Fruit fly (Drosophila melanogaster): ENCODE data around the gene CG46281.

The CG46281 gene

DNA sequence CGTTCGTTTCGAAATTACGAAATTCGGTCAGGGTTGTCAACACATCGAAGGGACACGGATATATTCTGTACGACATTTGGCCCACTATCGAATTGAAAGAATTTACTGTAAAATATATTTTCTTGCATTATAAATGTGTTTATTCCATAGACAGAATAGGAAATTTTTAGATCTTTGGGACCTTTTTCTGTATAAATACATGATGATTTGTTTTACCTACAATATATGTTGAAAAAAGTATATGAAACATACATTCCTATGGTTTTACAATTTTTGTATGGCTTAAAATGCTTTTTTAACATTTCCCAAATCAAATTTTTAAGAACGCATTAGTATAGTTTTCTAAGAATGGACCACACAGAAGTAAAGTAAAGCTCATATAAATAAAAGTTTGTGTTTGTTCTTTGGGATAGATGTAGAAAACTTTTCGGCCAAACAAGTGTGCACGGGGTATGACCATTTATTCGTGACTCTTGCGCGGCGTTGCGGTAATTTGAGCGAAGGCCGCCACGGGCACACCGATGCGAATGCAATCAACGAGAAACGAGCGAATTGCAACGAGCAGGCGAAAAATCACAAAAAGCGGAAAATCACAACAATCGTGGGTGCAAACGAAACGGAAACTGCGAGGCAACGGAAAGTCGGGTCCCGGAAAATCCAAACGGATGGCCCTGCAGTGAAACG is 32.4 kb downstream of the CG46281 start, which contains the start of the genes CG17327, CG44194 and CG7518 (continued):
- no peak for TF ChIP-seq CG4730 (GFP tag; IDR thresholded peaks at IDR 0.05)
- TF ChIP-seq CG14014 (GFP tag; IDR thresholded peaks at IDR 0.05) = no peak
- TF ChIP-seq Lhr (GFP tag; optimal IDR thresholded peaks at IDR 0.05) = no peak
- peak; percentile 26 for TF ChIP-seq Hsf (GFP tag; optimal IDR thresholded peaks at IDR 0.05)
- no peak for TF ChIP-seq wor (GFP tag; IDR thresholded peaks at IDR 0.05)
- TF ChIP-seq ttk (GFP tag; IDR thresholded peaks at IDR 0.05) = no peak
- TF ChIP-seq D19B (GFP tag; optimal IDR thresholded peaks at IDR 0.05) = no peak
- TF ChIP-seq sug (tag; optimal IDR thresholded peaks at IDR 0.05) = no peak
- TF ChIP-seq zf30C (GFP tag; optimal IDR thresholded peaks at IDR 0.05) = no peak
- no peak for TF ChIP-seq shn (GFP tag; optimal IDR thresholded peaks at IDR 0.05)
- TF ChIP-seq CG31365 (tag; optimal IDR thresholded peaks at IDR 0.05) = no peak
- no peak for TF ChIP-seq Ada2b (GFP tag; IDR thresholded peaks at IDR 0.05)
- TF ChIP-seq CG31224 (GFP tag; IDR thresholded peaks at IDR 0.05) = no peak
- TF ChIP-seq Camta (GFP tag; optimal IDR thresholded peaks at IDR 0.05) = peak; percentile 40
- TF ChIP-seq CG4404 (GFP tag; IDR thresholded peaks at IDR 0.05) = no peak
- no peak for TF ChIP-seq CG10431 (GFP tag; optimal IDR thresholded peaks at IDR 0.05)
- no peak for TF ChIP-seq CG13123 (GFP tag; optimal IDR thresholded peaks at IDR 0.05)
- no peak for TF ChIP-seq NK7.1 (GFP tag; optimal IDR thresholded peaks at IDR 0.05)
- peak; percentile 35 for TF ChIP-seq CG13424 (tag; optimal IDR thresholded peaks at IDR 0.05)
- TF ChIP-seq da (GFP tag; optimal IDR thresholded peaks at IDR 0.05) = no peak
- no peak for TF ChIP-seq CG14667 (GFP tag; IDR thresholded peaks at IDR 0.05)
- no peak for TF ChIP-seq emc (GFP tag; optimal IDR thresholded peaks at IDR 0.05)
- no peak for TF ChIP-seq eve (GFP tag; optimal IDR thresholded peaks at IDR 0.05)
- no peak for TF ChIP-seq sim (GFP tag; IDR thresholded peaks at IDR 0.05)
- TF ChIP-seq lov (optimal IDR thresholded peaks at IDR 0.05) = no peak
- TF ChIP-seq lov (GFP tag; IDR thresholded peaks at IDR 0.05) = no peak
- TF ChIP-seq CG12942 (GFP tag; optimal IDR thresholded peaks at IDR 0.05) = no peak
- TF ChIP-seq CG15269 (tag; optimal IDR thresholded peaks at IDR 0.05) = no peak
- TF ChIP-seq gt (GFP tag; IDR thresholded peaks at IDR 0.05) = no peak
- no peak for TF ChIP-seq CG15696 (tag; optimal IDR thresholded peaks at IDR 0.05)
- no peak for TF ChIP-seq Sox100B (GFP tag; optimal IDR thresholded peaks at IDR 0.05)
- TF ChIP-seq HLH3B (GFP tag; IDR thresholded peaks at IDR 0.05) = no peak
- no peak for TF ChIP-seq CG17361 (GFP tag; IDR thresholded peaks at IDR 0.05)
- no peak for TF ChIP-seq CG11723 (GFP tag; optimal IDR thresholded peaks at IDR 0.05)
- no peak for TF ChIP-seq pnt (GFP tag; optimal IDR thresholded peaks at IDR 0.05)
- no peak for TF ChIP-seq klu (GFP tag; IDR thresholded peaks at IDR 0.05)
- TF ChIP-seq pita (GFP tag; optimal IDR thresholded peaks at IDR 0.05) = no peak
- no peak for TF ChIP-seq H15 (GFP tag; IDR thresholded peaks at IDR 0.05)
- no peak for TF ChIP-seq CG10543 (GFP tag; optimal IDR thresholded peaks at IDR 0.05)
- no peak for TF ChIP-seq peb (GFP tag; IDR thresholded peaks at IDR 0.05)
- TF ChIP-seq CG17612 (GFP tag; IDR thresholded peaks at IDR 0.05) = no peak
- no peak for TF ChIP-seq gem (tag; optimal IDR thresholded peaks at IDR 0.05)
- no peak for TF ChIP-seq wdn (GFP tag; IDR thresholded peaks at IDR 0.05)
- TF ChIP-seq cwo (GFP tag; optimal IDR thresholded peaks at IDR 0.05) = no peak
- no peak for TF ChIP-seq cg (GFP tag; optimal IDR thresholded peaks at IDR 0.05)
- TF ChIP-seq unpg (GFP tag; optimal IDR thresholded peaks at IDR 0.05) = no peak
- no peak for TF ChIP-seq CG3281 (GFP tag; optimal IDR thresholded peaks at IDR 0.05)
- TF ChIP-seq trem (tag; optimal IDR thresholded peaks at IDR 0.05) = peak; percentile 38
- TF ChIP-seq Hey (tag; optimal IDR thresholded peaks at IDR 0.05) = no peak
- no peak for TF ChIP-seq ewg (GFP tag; optimal IDR thresholded peaks at IDR 0.05)
- no peak for TF ChIP-seq Mad (GFP tag; optimal IDR thresholded peaks at IDR 0.05)
- no peak for TF ChIP-seq CG8281 (tag; optimal IDR thresholded peaks at IDR 0.05)

Data from whole organism, embryonic.